Fruit fly (Drosophila melanogaster) whole organism, larva: ENCODE results near the gene Mettl14.

ENCODE experiments used
- noc ChIP-seq: fragments of 200-800 bp; sonication (Bioruptor generic); optimal IDR thresholded peaks from 3 replicates; lab custom pipeline; 2019; ENCODE audit warnings: missing biosample characterization, mild to moderate bottlenecking, missing genetic modification characterization, moderate library complexity

Gene Mettl14

dm6 chr2L:8288087-8288486 is 20.1 kb upstream of the Mettl14 start:
- TF ChIP-seq noc (tag; lab: Kevin White, UChicago): no peak

dm6 chr2L:8289352-8290091 is 18.7 kb upstream of the Mettl14 start:
- TF ChIP-seq noc (tag; lab: Kevin White, UChicago): no peak

dm6 chr2L:8290092-8290424 is 18.2 kb upstream of the Mettl14 start:
- TF ChIP-seq noc (tag; lab: Kevin White, UChicago): no peak

- no peak for TF ChIP-seq noc (tag; lab: Kevin White, UChicago)
Observed at dm6 chr2L:8290653-8291233, 17.5 kb upstream of the Mettl14 start.

DNA sequence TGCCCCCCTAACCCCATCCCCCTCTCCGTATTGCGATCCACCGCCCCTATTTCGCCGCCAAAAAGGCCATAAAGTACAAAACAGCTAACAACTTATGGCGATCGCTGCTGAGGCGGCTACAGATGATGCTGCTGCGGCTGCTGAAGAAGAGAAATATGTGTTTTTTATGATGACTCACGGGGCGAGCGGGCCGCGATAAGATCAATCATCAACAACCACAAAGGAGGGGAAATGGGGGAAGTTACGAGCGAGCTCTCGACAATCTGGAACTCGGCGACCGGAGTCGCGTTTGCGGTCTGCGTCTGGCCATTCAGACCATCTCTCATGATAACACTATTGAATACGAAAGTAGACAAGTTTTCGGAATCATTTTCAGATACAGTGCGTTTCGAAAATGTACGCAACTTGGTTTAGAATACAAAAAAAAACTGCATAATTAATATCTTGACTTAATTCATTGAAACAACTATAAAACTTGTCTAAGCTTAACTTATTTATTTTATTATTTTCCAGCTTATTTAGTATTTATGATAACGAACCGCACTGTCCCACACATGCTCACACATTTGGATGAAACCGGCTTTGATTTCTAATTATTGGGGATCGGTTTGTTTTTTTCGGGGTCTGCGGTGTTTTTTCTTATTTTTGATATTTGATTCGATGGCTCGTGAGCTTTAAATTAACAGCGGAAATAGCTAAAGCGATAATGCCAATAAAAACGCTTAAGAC is 15.9 kb upstream of the Mettl14 start:
- peak; percentile 99 for TF ChIP-seq noc (tag; lab: Kevin White, UChicago)

DNA sequence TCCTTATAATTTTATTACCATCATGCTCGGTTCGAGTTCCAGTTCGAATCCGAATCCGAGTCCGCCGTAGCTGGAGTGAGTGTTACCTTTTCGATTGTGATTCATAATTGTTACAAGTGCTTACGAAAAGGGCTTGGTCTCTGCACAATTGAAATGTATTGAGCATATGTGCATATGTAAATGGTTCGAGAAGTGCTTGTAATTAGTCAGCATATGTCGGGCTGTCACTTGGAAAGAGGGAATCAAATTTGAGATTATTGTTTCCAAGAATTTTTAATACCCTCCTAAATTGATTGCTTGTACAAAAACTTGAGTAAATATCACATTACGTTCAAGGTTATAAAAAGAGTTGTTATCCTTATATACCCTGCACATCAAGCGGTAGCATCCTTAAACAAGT is 14.8 kb upstream of the Mettl14 start:
- no peak for TF ChIP-seq noc (tag; lab: Kevin White, UChicago)

- no peak for TF ChIP-seq noc (tag; lab: Kevin White, UChicago)
Observed at dm6 chr2L:8294043-8294442, 14.2 kb upstream of the Mettl14 start.

DNA sequence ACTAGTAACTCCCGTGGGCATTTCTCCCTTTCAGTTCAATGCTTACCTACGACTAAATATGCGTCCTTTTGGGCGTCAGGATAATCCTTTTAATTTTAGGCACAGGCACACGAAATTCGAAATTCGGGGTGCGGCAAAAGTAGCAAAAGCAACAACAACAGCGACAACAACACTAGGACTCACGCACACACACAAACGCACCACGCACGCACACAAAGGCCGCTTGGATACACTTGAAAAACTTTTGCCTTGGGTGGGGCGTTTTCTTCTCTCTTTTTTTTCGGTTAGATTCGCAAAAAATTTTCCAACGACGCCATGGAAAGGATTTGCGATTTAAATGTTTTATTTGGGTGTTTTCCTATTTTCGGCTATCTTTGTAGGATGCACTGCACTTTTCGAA is 11.8 kb upstream of the Mettl14 start:
- no peak for TF ChIP-seq noc (tag; lab: Kevin White, UChicago)

dm6 chr2L:8297070-8297469 is 11.2 kb upstream of the Mettl14 start:
- no peak for TF ChIP-seq noc (tag; lab: Kevin White, UChicago)

dm6 chr2L:8299194-8299811 is 8.9 kb upstream of the Mettl14 start:
- peak; percentile 4 for TF ChIP-seq noc (tag; lab: Kevin White, UChicago)

DNA sequence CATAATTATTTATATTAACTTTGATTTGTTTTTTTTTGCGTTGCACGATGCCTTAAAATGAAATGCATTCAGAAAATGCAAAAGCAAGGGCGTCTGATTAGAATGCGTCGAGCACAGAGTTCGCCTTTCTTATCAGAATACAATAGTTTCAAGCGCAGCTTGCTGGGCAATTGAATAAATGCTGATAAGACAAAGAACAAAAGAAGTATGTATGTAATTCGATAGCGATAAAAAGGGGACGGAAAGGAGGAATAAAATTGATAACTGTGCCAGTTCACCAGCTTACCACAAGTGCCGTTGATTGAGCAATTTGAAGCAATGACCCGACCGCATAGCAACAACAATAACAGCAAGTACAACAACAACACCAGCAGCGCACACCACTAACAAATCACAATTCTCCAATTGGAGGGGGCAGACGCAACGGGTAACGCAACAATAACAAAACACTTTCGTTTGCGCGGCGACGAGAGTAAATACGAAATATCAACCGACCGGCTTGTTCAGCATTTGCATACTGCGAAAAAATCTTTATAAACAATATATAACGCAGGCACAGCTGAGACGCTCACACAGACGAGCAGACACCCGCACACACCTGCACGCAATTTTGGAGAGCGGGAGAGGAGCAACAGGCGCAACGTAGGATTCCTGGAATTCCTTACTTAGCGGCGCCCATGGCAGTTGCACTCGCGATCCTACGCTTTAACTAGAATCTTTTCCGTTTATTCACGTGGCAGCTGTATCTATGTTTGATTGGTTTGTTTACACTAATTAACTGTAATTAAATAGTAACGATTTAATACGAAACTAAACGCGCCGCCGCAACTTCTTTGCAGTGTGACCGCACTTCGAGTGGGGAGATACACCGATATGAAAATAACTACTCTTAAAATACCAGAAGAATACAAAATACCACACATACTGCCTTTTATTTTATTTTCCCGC is 7.7 kb upstream of the Mettl14 start, which contains the start of gene Btk:
Gene Btk, minus strand, starts transcription at position 860 of the 948 bp plus-strand sequence.
- TF ChIP-seq noc (tag; lab: Kevin White, UChicago): no peak

- TF ChIP-seq noc (tag; lab: Kevin White, UChicago): no peak
Observed at dm6 chr2L:8302766-8303479, 5.3 kb upstream of the Mettl14 start, which contains the start of the genes wol and Scgalpha. Gene wol, minus strand, starts transcription at chr2L:8302985. Gene Scgalpha, plus strand, starts transcription at chr2L:8303429.

- no peak for TF ChIP-seq noc (tag; lab: Kevin White, UChicago)
Observed at dm6 chr2L:8304635-8305034, 3.6 kb upstream of the Mettl14 start.

- TF ChIP-seq noc (tag; lab: Kevin White, UChicago): no peak
Observed at dm6 chr2L:8305409-8305808, 2.8 kb upstream of the Mettl14 start, which contains the start of gene CG7840. Gene CG7840, plus strand, starts transcription at chr2L:8305586.
